Worm (Caenorhabditis elegans): Measurements from ENCODE around the gene B0353.1.

- no peak for TF ChIP-seq snpc-4 (tag; optimal IDR thresholded peaks at IDR 0.05)
- TF ChIP-seq fos-1 (tag; optimal IDR thresholded peaks at IDR 0.05): no peak
- no peak for TF ChIP-seq tbx-2 (tag; optimal IDR thresholded peaks at IDR 0.05)
- TF ChIP-seq mdl-1 (tag; optimal IDR thresholded peaks at IDR 0.05): no peak
- no peak for TF ChIP-seq sea-2 (GFP tag; optimal IDR thresholded peaks at IDR 0.05)
- no peak for TF ChIP-seq egl-27 (tag; optimal IDR thresholded peaks at IDR 0.05)
Measured at ce11 chrIII:614447-614846, 58.7 kb downstream of the B0353.1 start, which contains the start of gene T19C3.3.
